Worm (Caenorhabditis elegans): Measurements from ENCODE around the gene Y37E11B.7.

Y37E11B.7 gene

ce11 chrIV:3611845-3612244 lies 11.9 kb upstream of the Y37E11B.7 start (continued):
- TF ChIP-seq zip-11 (GFP tag; IDR thresholded peaks at IDR 0.05), result no peak
- peak; percentile 64; the same call in 1 of the 2 replicates for TF ChIP-seq T26A8.4 (GFP tag; IDR thresholded peaks at IDR 0.05)
- TF ChIP-seq zag-1 (tag; optimal IDR thresholded peaks at IDR 0.05), result no peak
- no peak for TF ChIP-seq arid-1 (GFP tag; conservative IDR thresholded peaks at IDR 0.05)
- TF ChIP-seq php-3 (GFP tag; IDR thresholded peaks at IDR 0.05), result peak; percentile 94
- no peak for TF ChIP-seq ces-1 (GFP tag; optimal IDR thresholded peaks at IDR 0.05)
- no peak for TF ChIP-seq nhr-111 (GFP tag; optimal IDR thresholded peaks at IDR 0.05)
- no peak for TF ChIP-seq sdz-12 (GFP tag; optimal IDR thresholded peaks at IDR 0.05)
- TF ChIP-seq skn-1 (tag; optimal IDR thresholded peaks at IDR 0.05), result no peak
- TF ChIP-seq fos-1 (tag; optimal IDR thresholded peaks at IDR 0.05), result peak; percentile 45
- TF ChIP-seq nhr-77 (tag; optimal IDR thresholded peaks at IDR 0.05), result peak; percentile 64
- no peak for TF ChIP-seq zip-2 (tag; optimal IDR thresholded peaks at IDR 0.05)
- no peak for TF ChIP-seq mep-1 (tag; optimal IDR thresholded peaks at IDR 0.05)
- TF ChIP-seq nhr-237 (tag; optimal IDR thresholded peaks at IDR 0.05), result no peak
- TF ChIP-seq ceh-82 (tag; optimal IDR thresholded peaks at IDR 0.05), result no peak
- no peak for TF ChIP-seq egl-27 (tag; optimal IDR thresholded peaks at IDR 0.05)
- TF ChIP-seq mxl-3 (GFP tag; optimal IDR thresholded peaks at IDR 0.05), result peak; percentile 62
- no peak for TF ChIP-seq ztf-7 (tag; optimal IDR thresholded peaks at IDR 0.05)
- peak; percentile 82 for TF ChIP-seq ceh-20 (GFP tag; IDR thresholded peaks at IDR 0.05)
- no peak for TF ChIP-seq unc-130 (GFP tag; optimal IDR thresholded peaks at IDR 0.05)
- peak; percentile 83 for TF ChIP-seq nhr-48 (tag; optimal IDR thresholded peaks at IDR 0.05)
- peak; percentile 84 for TF ChIP-seq lin-1 (GFP tag; IDR thresholded peaks at IDR 0.05)
- no peak for TF ChIP-seq madf-5 (GFP tag; IDR thresholded peaks at IDR 0.05)
- TF ChIP-seq duxl-1 (tag; optimal IDR thresholded peaks at IDR 0.05; ENCODE audit: poor library complexity), result no peak
- no peak for TF ChIP-seq snpc-4 (tag; optimal IDR thresholded peaks at IDR 0.05)
- TF ChIP-seq dmd-6 (GFP tag; IDR thresholded peaks at IDR 0.05), result peak; percentile 87
- TF ChIP-seq dve-1 (tag; optimal IDR thresholded peaks at IDR 0.05; ENCODE audit: insufficient read depth), result peak; percentile 94
- no peak for TF ChIP-seq unc-39 (tag; optimal IDR thresholded peaks at IDR 0.05)
- peak; percentile 68; the same call in 1 of the 2 replicates for TF ChIP-seq pha-4 (GFP tag; IDR thresholded peaks at IDR 0.05)
- TF ChIP-seq pha-4 (tag; optimal IDR thresholded peaks at IDR 0.05), result no peak
- TF ChIP-seq nhr-28 (tag; optimal IDR thresholded peaks at IDR 0.05), result peak; percentile 89
- no peak for TF ChIP-seq nhr-11 (tag; optimal IDR thresholded peaks at IDR 0.05)
- TF ChIP-seq dmd-9 (GFP tag; IDR thresholded peaks at IDR 0.05), result no peak
- no peak for TF ChIP-seq egl-43 (GFP tag; IDR thresholded peaks at IDR 0.05)
- no peak for TF ChIP-seq cey-2 (tag; optimal IDR thresholded peaks at IDR 0.05; ENCODE audit: borderline replicate concordance, insufficient read depth)
- no peak for TF ChIP-seq dpl-1 (GFP tag; optimal IDR thresholded peaks at IDR 0.05)
- no peak for TF ChIP-seq nhr-41 (GFP tag; IDR thresholded peaks at IDR 0.05)
- peak; percentile 47 for TF ChIP-seq lin-38 (GFP tag; IDR thresholded peaks at IDR 0.05)
- peak; percentile 97 for TF ChIP-seq hlh-11 (tag; optimal IDR thresholded peaks at IDR 0.05)
- TF ChIP-seq F26F4.8 (GFP tag; conservative IDR thresholded peaks at IDR 0.05), result no peak
- peak in 1 of 2 experiments; percentile 10 for TF ChIP-seq lsy-2 (tag; optimal IDR thresholded peaks at IDR 0.05)
- TF ChIP-seq lim-7 (GFP tag; IDR thresholded peaks at IDR 0.05), result no peak
- TF ChIP-seq jun-1 (tag; optimal IDR thresholded peaks at IDR 0.05), result peak; percentile 55
- 0 out of 2 replicates have a peak, but pooled peaks have one; percentile 10 for TF ChIP-seq dmd-8 (GFP tag; IDR thresholded peaks at IDR 0.05)
- no peak for TF ChIP-seq tag-97 (GFP tag; IDR thresholded peaks at IDR 0.05)
- no peak for TF ChIP-seq lir-3 (tag; optimal IDR thresholded peaks at IDR 0.05)
- TF ChIP-seq mdl-1 (tag; optimal IDR thresholded peaks at IDR 0.05), result peak in 1 of 2 experiments; percentile 42
- TF ChIP-seq zfp-2 (tag; optimal IDR thresholded peaks at IDR 0.05), result no peak
- TF ChIP-seq vab-7 (GFP tag; IDR thresholded peaks at IDR 0.05), result no peak
- no peak for TF ChIP-seq ctbp-1 (GFP tag; IDR thresholded peaks at IDR 0.05)
- TF ChIP-seq nhr-6 (tag; optimal IDR thresholded peaks at IDR 0.05), result no peak
- no peak for TF ChIP-seq hmg-1.1 (GFP tag; IDR thresholded peaks at IDR 0.05)
- TF ChIP-seq daf-8 (GFP tag; IDR thresholded peaks at IDR 0.05), result no peak
